Fruit fly (Drosophila melanogaster) whole organism, embryonic: ENCODE data around the gene CG15247.

Experiments used
- BtbVII ChIP-seq: fragments of 200-800 bp; sonication (Bioruptor generic); optimal IDR thresholded peaks from 3 replicates; lab custom pipeline; 2017; ENCODE audit warnings: missing biosample characterization, mild to moderate bottlenecking, missing genetic modification characterization
- CG3838 ChIP-seq: fragments of 200-800 bp; sonication (Bioruptor generic); optimal IDR thresholded peaks from 3 replicates; lab custom pipeline; 2016; ENCODE audit warnings: missing biosample characterization, missing genetic modification characterization

- TF ChIP-seq CG3838 (GFP tag; lab: Kevin White, UChicago) (no peak), BtbVII (no peak)
These were observed 35.3 kb upstream of the CG15247 start for dm6 chrX:9911751-9912150.
